Fruit fly (Drosophila melanogaster): Measurements from ENCODE around the gene Tsp97E.

Tsp97E gene

dm6 chr3R:26987455-26987854, 22.8 kb upstream of the Tsp97E start:
- TF ChIP-seq CG9705 (GFP tag; optimal IDR thresholded peaks at IDR 0.05) (no peak), lola (GFP tag; optimal IDR thresholded peaks at IDR 0.05) (no peak), Myc (optimal IDR thresholded peaks at IDR 0.05) (no peak), CrebA (GFP tag; optimal IDR thresholded peaks at IDR 0.05; ENCODE audit: borderline replicate concordance) (no peak), fru (GFP tag; optimal IDR thresholded peaks at IDR 0.05) (no peak), jim (GFP tag; optimal IDR thresholded peaks at IDR 0.05) (no peak)

- TF ChIP-seq Abd-B (GFP tag; optimal IDR thresholded peaks at IDR 0.05) (no peak), ey (GFP tag; optimal IDR thresholded peaks at IDR 0.05) (no peak), Hnf4 (GFP tag; optimal IDR thresholded peaks at IDR 0.05) (no peak), jim (GFP tag; optimal IDR thresholded peaks at IDR 0.05) (no peak), Dfd (GFP tag; optimal IDR thresholded peaks at IDR 0.05) (no peak), CG32264 (GFP tag; optimal IDR thresholded peaks at IDR 0.05) (no peak), CrebA (GFP tag; optimal IDR thresholded peaks at IDR 0.05; ENCODE audit: borderline replicate concordance) (no peak), tai (GFP tag; optimal IDR thresholded peaks at IDR 0.05) (no peak), h (GFP tag; optimal IDR thresholded peaks at IDR 0.05) (no peak), sage (GFP tag; optimal IDR thresholded peaks at IDR 0.05) (no peak), OdsH (GFP tag; optimal IDR thresholded peaks at IDR 0.05) (no peak), dmrt93B (GFP tag; optimal IDR thresholded peaks at IDR 0.05) (no peak), psq (GFP tag; optimal IDR thresholded peaks at IDR 0.05) (no peak), Hr78 (GFP tag; optimal IDR thresholded peaks at IDR 0.05) (no peak), br (GFP tag; optimal IDR thresholded peaks at IDR 0.05) (no peak), Dif (GFP tag; optimal IDR thresholded peaks at IDR 0.05; ENCODE audit: partially characterized antibody) (no peak), dsf (GFP tag; optimal IDR thresholded peaks at IDR 0.05; ENCODE audit: borderline replicate concordance) (no peak)
Observed at dm6 chr3R:26984437-26984836, 19.8 kb upstream of the Tsp97E start.

- TF ChIP-seq dmrt93B (GFP tag; optimal IDR thresholded peaks at IDR 0.05) (no peak), Jra (GFP tag; optimal IDR thresholded peaks at IDR 0.05) (no peak), Hnf4 (GFP tag; optimal IDR thresholded peaks at IDR 0.05) (no peak), Sp1 (GFP tag; optimal IDR thresholded peaks at IDR 0.05) (no peak), brk (GFP tag; optimal IDR thresholded peaks at IDR 0.05) (no peak), Abd-B (GFP tag; optimal IDR thresholded peaks at IDR 0.05) (no peak)
Observed at dm6 chr3R:26982106-26982505, 17.5 kb upstream of the Tsp97E start.

dm6 chr3R:26980282-26980691, 15.7 kb upstream of the Tsp97E start:
- TF ChIP-seq fru (GFP tag; optimal IDR thresholded peaks at IDR 0.05) = no peak
- TF ChIP-seq Vsx2 (GFP tag; optimal IDR thresholded peaks at IDR 0.05; ENCODE audit: partially characterized antibody) = peak; percentile 77
- TF ChIP-seq Jra (GFP tag; optimal IDR thresholded peaks at IDR 0.05) = no peak
- no peak for TF ChIP-seq brk (GFP tag; optimal IDR thresholded peaks at IDR 0.05)
- TF ChIP-seq Hr83 (GFP tag; optimal IDR thresholded peaks at IDR 0.05; ENCODE audit: poor library complexity, severe bottlenecking) = peak; percentile 37
- peak; percentile 87 for TF ChIP-seq psq (GFP tag; optimal IDR thresholded peaks at IDR 0.05)
- TF ChIP-seq dl (GFP tag; optimal IDR thresholded peaks at IDR 0.05; ENCODE audit: insufficient read depth in 1 of 2, partially characterized antibody in 2 of 2) = peak; percentile 88 to 93
- no peak for TF ChIP-seq Rel (GFP tag; optimal IDR thresholded peaks at IDR 0.05)
- TF ChIP-seq Rel (tag; optimal IDR thresholded peaks at IDR 0.05) = no peak
- TF ChIP-seq ey (GFP tag; optimal IDR thresholded peaks at IDR 0.05) = no peak
- peak; percentile 21 for TF ChIP-seq jim (GFP tag; optimal IDR thresholded peaks at IDR 0.05)
- TF ChIP-seq h (GFP tag; optimal IDR thresholded peaks at IDR 0.05) = peak; percentile 67
- TF ChIP-seq foxo (GFP tag; optimal IDR thresholded peaks at IDR 0.05) = peak in 1 of 2 experiments; percentile 14
- no peak for TF ChIP-seq br (GFP tag; optimal IDR thresholded peaks at IDR 0.05)
- peak; percentile 96 for TF ChIP-seq Dif (GFP tag; optimal IDR thresholded peaks at IDR 0.05; ENCODE audit: partially characterized antibody)
- no peak for TF ChIP-seq CG32264 (GFP tag; optimal IDR thresholded peaks at IDR 0.05)
- TF ChIP-seq Dfd (GFP tag; optimal IDR thresholded peaks at IDR 0.05) = no peak
- no peak for TF ChIP-seq dmrt93B (GFP tag; optimal IDR thresholded peaks at IDR 0.05)
- TF ChIP-seq dsf (GFP tag; optimal IDR thresholded peaks at IDR 0.05; ENCODE audit: borderline replicate concordance) = no peak
- TF ChIP-seq pan (optimal IDR thresholded peaks at IDR 0.05) = no peak
- TF ChIP-seq Hnf4 (GFP tag; optimal IDR thresholded peaks at IDR 0.05) = no peak
- no peak for TF ChIP-seq CrebA (GFP tag; optimal IDR thresholded peaks at IDR 0.05; ENCODE audit: borderline replicate concordance)
- no peak for TF ChIP-seq Hr78 (GFP tag; optimal IDR thresholded peaks at IDR 0.05)

dm6 chr3R:26978241-26978640, 13.6 kb upstream of the Tsp97E start, which contains the start of the genes CG14253 and CG46313:
CG14253 (plus strand) TSS chr3R:26978541.
CG46313 (plus strand) TSS chr3R:26978541.
- TF ChIP-seq sv (GFP tag; optimal IDR thresholded peaks at IDR 0.05) (no peak), GATAd (GFP tag; optimal IDR thresholded peaks at IDR 0.05) (no peak), pan (optimal IDR thresholded peaks at IDR 0.05) (no peak), Vsx2 (GFP tag; optimal IDR thresholded peaks at IDR 0.05; ENCODE audit: partially characterized antibody) (no peak), ey (GFP tag; optimal IDR thresholded peaks at IDR 0.05) (no peak), h (GFP tag; optimal IDR thresholded peaks at IDR 0.05) (no peak), Dfd (GFP tag; optimal IDR thresholded peaks at IDR 0.05) (no peak), rgr (GFP tag; optimal IDR thresholded peaks at IDR 0.05) (no peak), sage (GFP tag; optimal IDR thresholded peaks at IDR 0.05) (no peak), CG32264 (GFP tag; optimal IDR thresholded peaks at IDR 0.05) (no peak), woc (GFP tag; optimal IDR thresholded peaks at IDR 0.05) (no peak), N (GFP tag; optimal IDR thresholded peaks at IDR 0.05) (no peak), psq (GFP tag; optimal IDR thresholded peaks at IDR 0.05) (no peak), dmrt93B (GFP tag; optimal IDR thresholded peaks at IDR 0.05) (no peak)
